Worm (Caenorhabditis elegans): ENCODE results near the gene Y57G11C.23.

- no peak for TF ChIP-seq him-1 (tag; optimal IDR thresholded peaks at IDR 0.05)
- no peak for TF ChIP-seq W03F9.2 (tag; optimal IDR thresholded peaks at IDR 0.05)
- TF ChIP-seq dao-5 (tag; optimal IDR thresholded peaks at IDR 0.05): no peak
Observed at ce11 chrIV:14829026-14829425, 32.6 kb downstream of the Y57G11C.23 start, which contains the start of gene hhat-2.
